Worm (Caenorhabditis elegans): ENCODE results near the gene rad-23.

DNA sequence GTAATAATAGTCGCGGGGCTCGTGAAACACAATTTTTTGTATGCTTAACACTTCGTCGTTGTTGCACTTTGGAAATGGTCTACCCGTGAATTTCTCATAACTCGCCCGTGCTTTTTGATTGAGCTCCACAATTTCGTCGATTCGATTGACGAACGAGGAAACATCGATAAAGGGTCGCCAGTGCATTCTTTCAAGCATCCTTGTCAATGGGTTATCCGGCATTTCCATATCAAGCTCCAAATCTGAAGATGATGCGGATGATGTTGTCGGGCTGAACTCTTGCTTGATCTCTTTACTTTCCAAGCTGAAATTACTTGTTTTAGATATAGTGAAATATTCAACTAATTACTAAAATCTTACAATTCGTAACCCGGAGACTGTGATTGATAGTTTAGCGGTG is 24.6 kb downstream of the rad-23 start:
- TF ChIP-seq hlh-30 (tag; optimal IDR thresholded peaks at IDR 0.05; ENCODE audit: insufficient read depth): no peak
- TF ChIP-seq mes-2 (tag; optimal IDR thresholded peaks at IDR 0.05; ENCODE audit: poor library complexity, severe bottlenecking): no peak
- no peak for TF ChIP-seq nhr-237 (tag; optimal IDR thresholded peaks at IDR 0.05)
- TF ChIP-seq cey-2 (tag; optimal IDR thresholded peaks at IDR 0.05; ENCODE audit: borderline replicate concordance, insufficient read depth): no peak
- TF ChIP-seq dmd-9 (GFP tag; IDR thresholded peaks at IDR 0.05): no peak
- no peak for TF ChIP-seq snpc-4 (tag; optimal IDR thresholded peaks at IDR 0.05)
- TF ChIP-seq aly-2 (tag; optimal IDR thresholded peaks at IDR 0.05): no peak
- TF ChIP-seq ceh-32 (tag; optimal IDR thresholded peaks at IDR 0.05; ENCODE audit: poor library complexity): no peak
- no peak for TF ChIP-seq nhr-28 (tag; optimal IDR thresholded peaks at IDR 0.05)
- no peak for TF ChIP-seq set-16 (GFP tag; IDR thresholded peaks at IDR 0.05)
- no peak for TF ChIP-seq pha-4 (GFP tag; IDR thresholded peaks at IDR 0.05)
- no peak for TF ChIP-seq pha-4 (tag; optimal IDR thresholded peaks at IDR 0.05)
- no peak for TF ChIP-seq nhr-11 (tag; optimal IDR thresholded peaks at IDR 0.05)
- TF ChIP-seq pqm-1 (tag; optimal IDR thresholded peaks at IDR 0.05): no peak

Measured in whole organism, L4 larva.